Worm (Caenorhabditis elegans): Measurements from ENCODE around the gene srsx-3.

The srsx-3 gene

DNA sequence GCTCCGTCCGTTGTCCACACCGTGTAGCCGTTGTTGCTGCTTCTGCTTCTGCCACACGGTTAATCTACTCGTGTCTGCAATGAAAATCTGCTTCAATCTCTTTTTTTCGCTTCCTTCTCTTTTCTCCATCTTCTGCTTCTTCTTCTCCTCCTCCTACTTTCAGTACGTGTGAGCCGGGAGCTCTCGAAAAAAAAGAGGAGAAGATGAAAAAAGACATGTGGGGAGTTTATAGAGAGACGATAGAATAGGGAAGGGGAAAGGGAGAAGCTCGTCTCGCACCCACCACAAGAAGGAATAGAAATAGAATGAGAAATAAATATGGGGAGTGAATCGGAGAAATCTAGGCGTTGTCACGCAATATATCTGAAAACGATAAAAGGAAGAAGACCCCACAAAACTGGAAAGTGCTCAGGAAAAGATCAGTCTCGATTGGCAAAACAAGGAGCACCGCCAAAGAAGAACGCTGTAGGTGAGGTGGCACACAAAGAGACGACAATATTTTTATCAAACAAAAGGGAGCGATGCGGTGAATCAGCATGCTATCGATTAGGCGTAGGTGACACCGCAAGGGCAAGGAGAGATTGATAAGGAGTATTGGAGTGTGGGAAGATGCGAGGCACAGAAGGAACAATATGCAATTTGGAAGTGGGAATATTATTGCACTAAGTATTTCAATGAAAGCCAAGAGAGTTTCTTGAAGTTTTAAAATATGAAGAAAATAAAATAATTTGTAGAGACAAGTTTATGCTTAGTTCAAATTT lies 40.8 kb upstream of the srsx-3 start, which contains the start of gene let-413:
Gene let-413 (minus strand): TSS at position 76 of the 761 bp plus-strand sequence.
- no peak for TF ChIP-seq sptf-2 (GFP tag; optimal IDR thresholded peaks at IDR 0.05)
- TF ChIP-seq nhr-80 (tag; optimal IDR thresholded peaks at IDR 0.05) = peak; percentile 70
- peak; percentile 15 for TF ChIP-seq zfh-2 (GFP tag; conservative IDR thresholded peaks at IDR 0.05)

ce11 chrV:7971376-7971775 lies 34.3 kb upstream of the srsx-3 start:
- TF ChIP-seq B0261.1 (tag; optimal IDR thresholded peaks at IDR 0.05) (no peak), mxl-1 (tag; optimal IDR thresholded peaks at IDR 0.05) (no peak), ceh-91 (GFP tag; IDR thresholded peaks at IDR 0.05) (no peak), Y53G8AR.9 (GFP tag; conservative IDR thresholded peaks at IDR 0.05) (no peak), aptf-3 (GFP tag; IDR thresholded peaks at IDR 0.05) (no peak), F22D6.2 (tag; optimal IDR thresholded peaks at IDR 0.05) (no peak)

DNA sequence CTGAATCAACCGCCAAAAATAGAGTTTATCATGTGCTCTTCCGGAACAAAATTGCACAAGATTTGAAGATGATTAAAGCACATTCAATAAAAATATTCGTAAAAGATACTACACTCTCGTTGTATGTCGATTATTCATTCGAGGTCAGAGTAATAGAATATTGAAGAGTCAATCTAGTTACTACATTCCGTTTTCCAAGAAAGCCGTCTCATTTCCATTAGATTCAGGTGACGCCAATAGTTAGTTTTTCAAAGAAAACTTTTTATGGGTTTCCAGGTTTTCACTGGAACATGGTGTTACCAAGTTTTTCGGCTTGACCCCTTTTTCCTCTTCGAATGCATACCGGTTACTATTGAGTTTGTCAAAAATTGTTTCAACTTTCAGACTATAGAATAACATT lies 33.5 kb upstream of the srsx-3 start:
- no peak for TF ChIP-seq ztf-18 (tag; optimal IDR thresholded peaks at IDR 0.05)
- no peak for TF ChIP-seq ceh-40 (GFP tag; IDR thresholded peaks at IDR 0.05)
- TF ChIP-seq rcor-1 (GFP tag; IDR thresholded peaks at IDR 0.05) = no peak
- no peak for TF ChIP-seq tbx-9 (tag; optimal IDR thresholded peaks at IDR 0.05; ENCODE audit: borderline replicate concordance)
- no peak for TF ChIP-seq nhr-120 (GFP tag; IDR thresholded peaks at IDR 0.05)
- TF ChIP-seq lin-35 (GFP tag; optimal IDR thresholded peaks at IDR 0.05) = no peak
- TF ChIP-seq attf-3 (GFP tag; conservative IDR thresholded peaks at IDR 0.05) = no peak
- TF ChIP-seq F39B2.1 (GFP tag; IDR thresholded peaks at IDR 0.05) = no peak
- no peak for TF ChIP-seq K11D2.4 (GFP tag; IDR thresholded peaks at IDR 0.05)
- no peak for TF ChIP-seq ceh-58 (GFP tag; IDR thresholded peaks at IDR 0.05)
- TF ChIP-seq zim-3 (tag; optimal IDR thresholded peaks at IDR 0.05) = no peak
- TF ChIP-seq ccch-3 (GFP tag; optimal IDR thresholded peaks at IDR 0.05) = no peak
- TF ChIP-seq unc-62 (GFP tag; optimal IDR thresholded peaks at IDR 0.05) = no peak
- no peak for TF ChIP-seq pha-4 (tag; optimal IDR thresholded peaks at IDR 0.05)
- TF ChIP-seq ets-4 (GFP tag; optimal IDR thresholded peaks at IDR 0.05) = no peak
- no peak for TF ChIP-seq ceh-79 (tag; optimal IDR thresholded peaks at IDR 0.05)
- TF ChIP-seq hrde-1 (tag; optimal IDR thresholded peaks at IDR 0.05; ENCODE audit: borderline replicate concordance) = no peak
- TF ChIP-seq ekl-4 (GFP tag; IDR thresholded peaks at IDR 0.05) = no peak
- TF ChIP-seq Y67H2A.10 (GFP tag; conservative IDR thresholded peaks at IDR 0.05) = no peak
- TF ChIP-seq atf-7 (tag; optimal IDR thresholded peaks at IDR 0.05) = no peak

ce11 chrV:7969107-7969506 lies 32.1 kb upstream of the srsx-3 start, which contains the start of gene che-7:
Gene che-7 (minus strand): TSS chrV:7969207.
- TF ChIP-seq ceh-100 (GFP tag; IDR thresholded peaks at IDR 0.05) (no peak), tbx-9 (tag; optimal IDR thresholded peaks at IDR 0.05; ENCODE audit: borderline replicate concordance) (no peak), attf-3 (GFP tag; conservative IDR thresholded peaks at IDR 0.05) (no peak), mxl-1 (tag; optimal IDR thresholded peaks at IDR 0.05) (no peak)

DNA sequence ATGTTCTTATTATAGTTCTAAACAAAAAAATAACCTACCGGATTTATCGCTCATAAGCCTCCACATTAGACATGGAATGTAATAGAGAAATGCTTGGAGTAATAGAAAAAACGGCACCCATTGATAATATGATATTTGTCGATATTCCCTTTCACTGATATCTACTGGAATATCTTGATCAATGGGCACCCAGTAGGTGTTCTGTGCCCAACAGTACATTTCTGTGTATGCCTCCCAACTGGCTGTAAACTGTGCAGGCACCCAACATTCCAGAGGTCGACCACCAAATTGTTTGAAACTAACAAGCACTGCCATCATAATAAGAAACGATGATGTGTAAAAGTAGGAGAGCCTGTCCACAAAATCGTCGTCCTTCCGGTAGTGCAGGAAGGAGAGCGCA lies 27.4 kb upstream of the srsx-3 start:
- TF ChIP-seq attf-5 (GFP tag; optimal IDR thresholded peaks at IDR 0.05) = no peak
- no peak for TF ChIP-seq tbx-9 (tag; optimal IDR thresholded peaks at IDR 0.05; ENCODE audit: borderline replicate concordance)
- TF ChIP-seq ztf-22 (GFP tag; optimal IDR thresholded peaks at IDR 0.05) = no peak
- no peak for TF ChIP-seq ztf-26 (tag; optimal IDR thresholded peaks at IDR 0.05)
- TF ChIP-seq F10E7.11 (tag; optimal IDR thresholded peaks at IDR 0.05) = no peak
- no peak for TF ChIP-seq madf-8 (GFP tag; conservative IDR thresholded peaks at IDR 0.05)
- TF ChIP-seq nhr-80 (tag; optimal IDR thresholded peaks at IDR 0.05) = no peak
- no peak for TF ChIP-seq F37B4.10 (GFP tag; IDR thresholded peaks at IDR 0.05)
- no peak for TF ChIP-seq lin-54 (GFP tag; optimal IDR thresholded peaks at IDR 0.05)
- TF ChIP-seq F57C9.4 (tag; optimal IDR thresholded peaks at IDR 0.05) = no peak
